Fruit fly (Drosophila melanogaster): ENCODE measurements around the gene CG6769.

Gene CG6769

DNA sequence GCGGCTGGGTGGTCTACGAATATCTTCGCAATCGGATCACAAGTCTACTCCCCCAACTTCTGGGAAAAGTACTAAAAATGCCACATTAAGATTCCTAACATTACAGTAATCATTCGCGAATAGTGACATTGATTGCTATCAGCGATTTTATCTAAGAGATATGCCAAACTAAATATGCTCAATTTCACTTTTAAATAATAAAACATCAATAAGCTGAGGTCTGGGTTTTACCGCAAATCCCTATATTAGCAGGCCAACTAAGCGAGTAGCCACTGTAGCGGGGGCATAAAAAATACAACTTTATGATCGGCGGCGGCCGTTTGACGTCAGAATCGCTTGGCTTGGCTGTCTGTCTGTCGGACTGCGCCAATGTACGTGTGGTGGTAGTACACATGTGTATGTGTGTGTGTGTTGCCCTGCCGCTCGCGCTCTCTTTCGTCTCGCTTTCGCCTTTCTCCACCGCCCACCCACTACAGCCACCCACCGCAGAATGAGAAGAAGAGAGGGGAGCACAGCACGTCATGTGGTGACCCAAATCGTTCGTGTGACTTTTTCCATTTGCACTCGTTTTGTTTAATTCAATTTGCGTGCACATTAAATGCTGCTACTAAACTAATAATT lies 19.6 kb downstream of the CG6769 start (continued):
- TF ChIP-seq CG7357 (GFP tag; IDR thresholded peaks at IDR 0.05) (peak; percentile 86), HLHmδ (GFP tag; optimal IDR thresholded peaks at IDR 0.05) (peak; percentile 11), CG9797 (GFP tag; optimal IDR thresholded peaks at IDR 0.05) (no peak), CG1647 (GFP tag; optimal IDR thresholded peaks at IDR 0.05) (peak; percentile 91), CG14860 (GFP tag; IDR thresholded peaks at IDR 0.05; ENCODE audit: partially characterized antibody) (no peak), CG12744 (GFP tag; optimal IDR thresholded peaks at IDR 0.05) (peak; percentile 88), CG10321 (GFP tag; IDR thresholded peaks at IDR 0.05) (peak; percentile 72), corto (GFP tag; optimal IDR thresholded peaks at IDR 0.05) (peak; percentile 84), zen2 (GFP tag; IDR thresholded peaks at IDR 0.05; ENCODE audit: partially characterized antibody) (no peak), Oli (tag; optimal IDR thresholded peaks at IDR 0.05) (peak; percentile 96), Camta (GFP tag; optimal IDR thresholded peaks at IDR 0.05) (peak; percentile 92), CG1529 (GFP tag; optimal IDR thresholded peaks at IDR 0.05) (peak; percentile 94), Antp (GFP tag; optimal IDR thresholded peaks at IDR 0.05) (peak; percentile 96), CG13296 (GFP tag; optimal IDR thresholded peaks at IDR 0.05) (peak; percentile 90), psq (GFP tag; optimal IDR thresholded peaks at IDR 0.05) (peak; percentile 72), slbo (GFP tag; IDR thresholded peaks at IDR 0.05) (peak; percentile 98), Aef1 (GFP tag; IDR thresholded peaks at IDR 0.05) (peak; percentile 93), ind (GFP tag; optimal IDR thresholded peaks at IDR 0.05) (peak; percentile 95), CG14710 (tag; optimal IDR thresholded peaks at IDR 0.05) (peak; percentile 66), TFAM (GFP tag; optimal IDR thresholded peaks at IDR 0.05) (no peak), btn (GFP tag; optimal IDR thresholded peaks at IDR 0.05) (peak; percentile 80), CG14667 (GFP tag; IDR thresholded peaks at IDR 0.05) (peak; percentile 93), ase (GFP tag; IDR thresholded peaks at IDR 0.05) (peak; percentile 95), mam (GFP tag; optimal IDR thresholded peaks at IDR 0.05) (peak; percentile 98), bigmax (GFP tag; optimal IDR thresholded peaks at IDR 0.05) (peak; percentile 37), CG7786 (GFP tag; optimal IDR thresholded peaks at IDR 0.05) (peak; percentile 92), CG7745 (tag; optimal IDR thresholded peaks at IDR 0.05) (no peak), CG10366 (GFP tag; IDR thresholded peaks at IDR 0.05) (peak; percentile 96), CG32532 (GFP tag; IDR thresholded peaks at IDR 0.05) (peak; percentile 97), HLH54F (GFP tag; optimal IDR thresholded peaks at IDR 0.05) (peak; percentile 95), CkIIα-i1 (GFP tag; IDR thresholded peaks at IDR 0.05) (peak; percentile 46; the same call in 1 of the 2 replicates), lov (optimal IDR thresholded peaks at IDR 0.05) (no peak), lov (GFP tag; IDR thresholded peaks at IDR 0.05) (peak; percentile 92), cg (GFP tag; optimal IDR thresholded peaks at IDR 0.05) (peak; percentile 67), exex (tag; optimal IDR thresholded peaks at IDR 0.05) (peak; percentile 78), Gug (GFP tag; IDR thresholded peaks at IDR 0.05) (peak; percentile 98), CG3726 (GFP tag; IDR thresholded peaks at IDR 0.05) (peak; percentile 91), Sox102F (GFP tag; optimal IDR thresholded peaks at IDR 0.05) (peak; percentile 97), gsb (GFP tag; IDR thresholded peaks at IDR 0.05) (peak; percentile 93), CG6654 (GFP tag; optimal IDR thresholded peaks at IDR 0.05) (peak; percentile 81), CG10147 (GFP tag; optimal IDR thresholded peaks at IDR 0.05) (peak; percentile 89), CG17912 (GFP tag; optimal IDR thresholded peaks at IDR 0.05) (peak; percentile 93), CG11093 (GFP tag; IDR thresholded peaks at IDR 0.05) (peak; percentile 92), CG6791 (GFP tag; IDR thresholded peaks at IDR 0.05; ENCODE audit: partially characterized antibody) (no peak), ewg (GFP tag; optimal IDR thresholded peaks at IDR 0.05) (peak; percentile 92), p53 (GFP tag; optimal IDR thresholded peaks at IDR 0.05) (peak; percentile 78), CG10431 (GFP tag; optimal IDR thresholded peaks at IDR 0.05) (peak; percentile 87), CG31441 (GFP tag; IDR thresholded peaks at IDR 0.05) (peak; percentile 97), CG6689 (GFP tag; IDR thresholded peaks at IDR 0.05) (peak; percentile 94), CG13287 (GFP tag; IDR thresholded peaks at IDR 0.05; ENCODE audit: partially characterized antibody) (no peak; the same call in 1 of the 2 replicates)

Measured in whole organism, embryonic.